Fruit fly (Drosophila melanogaster) whole organism, embryonic: Measurements from ENCODE around the gene CG16956.

Experiments used
- Aef1 ChIP-seq: fragments of 200-800 bp; sonication (Bioruptor generic); IDR thresholded peaks from 3 replicates; pipeline ENCODE4 v1.3.6; 2022; ENCODE audit warnings: missing biosample characterization, missing genetic modification characterization
- Antp ChIP-seq: fragments of 200-800 bp; sonication (Bioruptor generic); optimal IDR thresholded peaks from 3 replicates; lab custom pipeline; 2016; ENCODE audit warnings: missing biosample characterization, missing genetic modification characterization
- Atf-2 ChIP-seq: fragments of 200-800 bp; sonication (Bioruptor generic); optimal IDR thresholded peaks from 2 replicates; lab custom pipeline; 2016; ENCODE audit warnings: missing biosample characterization, missing genetic modification characterization
- CG11456 ChIP-seq: fragments of 200-800 bp; sonication (Bioruptor generic); IDR thresholded peaks from 3 replicates; pipeline ENCODE4 v1.3.6; 2022; ENCODE audit warnings: missing biosample characterization, missing genetic modification characterization
- CG13123 ChIP-seq: fragments of 200-800 bp; sonication (Bioruptor generic); optimal IDR thresholded peaks from 2 replicates; lab custom pipeline; 2016; ENCODE audit warnings: missing biosample characterization, missing genetic modification characterization
- CG14965 ChIP-seq: fragments of 200-800 bp; sonication (Bioruptor generic); optimal IDR thresholded peaks from 2 replicates; lab custom pipeline; 2016; ENCODE audit warnings: missing biosample characterization, missing genetic modification characterization, borderline replicate concordance
- CG1529 ChIP-seq: fragments of 200-800 bp; sonication (Bioruptor generic); optimal IDR thresholded peaks from 3 replicates; lab custom pipeline; 2018; ENCODE audit warnings: missing biosample characterization, missing genetic modification characterization
- CG1603 ChIP-seq: fragments of 200-800 bp; sonication (Bioruptor generic); optimal IDR thresholded peaks from 2 replicates; lab custom pipeline; 2019; ENCODE audit warnings: missing biosample characterization, mild to moderate bottlenecking, missing genetic modification characterization, moderate library complexity
- CG1647 ChIP-seq: fragments of 200-800 bp; sonication (Bioruptor generic); optimal IDR thresholded peaks from 3 replicates; lab custom pipeline; 2016; ENCODE audit warnings: missing biosample characterization, missing genetic modification characterization
- CG17359 ChIP-seq: fragments of 200-800 bp; sonication (Bioruptor generic); optimal IDR thresholded peaks from 3 replicates; lab custom pipeline; 2018; ENCODE audit warnings: missing biosample characterization, mild to moderate bottlenecking, missing genetic modification characterization, moderate library complexity
- CG2875 ChIP-seq: fragments of 200-800 bp; sonication (Bioruptor generic); optimal IDR thresholded peaks from 2 replicates; lab custom pipeline; 2017; ENCODE audit warnings: missing biosample characterization, mild to moderate bottlenecking, missing genetic modification characterization, missing genetic modification reagents
- CG3163 ChIP-seq: fragments of 200-800 bp; sonication (Bioruptor generic); optimal IDR thresholded peaks from 3 replicates; lab custom pipeline; 2016; ENCODE audit warnings: missing biosample characterization, missing genetic modification characterization
- CG32532 ChIP-seq: fragments of 200-800 bp; sonication (Bioruptor generic); IDR thresholded peaks from 2 replicates; pipeline ENCODE4 v1.3.6; 2022; ENCODE audit warnings: missing biosample characterization, missing genetic modification characterization
- CG34376 ChIP-seq: fragments of 200-800 bp; sonication (Bioruptor generic); optimal IDR thresholded peaks from 2 replicates; lab custom pipeline; 2018; ENCODE audit warnings: missing biosample characterization, mild to moderate bottlenecking, missing genetic modification characterization
- CG3847 ChIP-seq: fragments of 200-800 bp; sonication (Bioruptor generic); IDR thresholded peaks from 2 replicates; pipeline ENCODE4 v1.3.6; 2022; ENCODE audit warnings: missing biosample characterization, missing genetic modification characterization
- CG5180 ChIP-seq: fragments of 200-800 bp; sonication (Bioruptor generic); optimal IDR thresholded peaks from 3 replicates; lab custom pipeline; 2017; ENCODE audit warnings: missing biosample characterization, missing genetic modification characterization, mild to moderate bottlenecking, moderate library complexity, missing genetic modification reagents
- CG9609 ChIP-seq: fragments of 200-800 bp; sonication (Bioruptor generic); optimal IDR thresholded peaks from 3 replicates; lab custom pipeline; 2016; ENCODE audit warnings: missing biosample characterization, missing genetic modification characterization
- D19A ChIP-seq: fragments of 200-800 bp; optimal IDR thresholded peaks from 3 replicates; lab custom pipeline; 2019; ENCODE audit warnings: missing biosample characterization, mild to moderate bottlenecking, missing genetic modification characterization, moderate library complexity
- Ets97D ChIP-seq: fragments of 200-800 bp; sonication (Bioruptor generic); optimal IDR thresholded peaks from 3 replicates; lab custom pipeline; 2016; ENCODE audit warnings: missing biosample characterization, missing genetic modification characterization
- HHEX ChIP-seq: fragments of 200-800 bp; sonication (Bioruptor generic); optimal IDR thresholded peaks from 3 replicates; lab custom pipeline; 2017; ENCODE audit warnings: missing biosample characterization, mild to moderate bottlenecking, missing genetic modification characterization, missing genetic modification reagents
- Hey ChIP-seq: fragments of 200-800 bp; sonication (Bioruptor generic); optimal IDR thresholded peaks from 3 replicates; lab custom pipeline; 2018; ENCODE audit warnings: missing biosample characterization, mild to moderate bottlenecking, missing genetic modification characterization
- Lhr ChIP-seq: fragments of 200-800 bp; sonication (Bioruptor generic); optimal IDR thresholded peaks from 3 replicates; lab custom pipeline; 2017; ENCODE audit warnings: mild to moderate bottlenecking, missing biosample characterization, missing genetic modification reagents, missing genetic modification characterization
- Lpt ChIP-seq: fragments of >200 bp; optimal IDR thresholded peaks from 2 replicates; lab custom pipeline; 2018; ENCODE audit warnings: missing biosample characterization, missing genetic modification characterization
- MBD-R2 ChIP-seq: fragments of 200-800 bp; sonication (Bioruptor generic); IDR thresholded peaks from 2 replicates; pipeline ENCODE4 v1.3.6; 2022; ENCODE audit warnings: missing biosample characterization, missing genetic modification characterization
- Max ChIP-seq: fragments of 200-800 bp; sonication (Bioruptor generic); optimal IDR thresholded peaks from 2 replicates; lab custom pipeline; 2016; ENCODE audit warnings: missing biosample characterization, mild to moderate bottlenecking, missing genetic modification characterization
- Meics ChIP-seq: fragments of 200-800 bp; sonication (Bioruptor generic); optimal IDR thresholded peaks from 2 replicates; lab custom pipeline; 2017; ENCODE audit warnings: missing biosample characterization, mild to moderate bottlenecking, missing genetic modification characterization
- Ravus ChIP-seq: fragments of 200-800 bp; sonication (Bioruptor generic); IDR thresholded peaks from 2 replicates; pipeline ENCODE4 v1.3.6; 2022; ENCODE audit warnings: missing biosample characterization, missing genetic modification characterization
- Rx ChIP-seq: fragments of 200-800 bp; sonication (Bioruptor generic); IDR thresholded peaks from 2 replicates; pipeline ENCODE4 v1.3.6; 2022; ENCODE audit warnings: missing biosample characterization, missing genetic modification characterization
- Sox102F ChIP-seq: fragments of 200-800 bp; sonication (Bioruptor generic); optimal IDR thresholded peaks from 2 replicates; lab custom pipeline; 2018; ENCODE audit warnings: missing biosample characterization, mild to moderate bottlenecking, missing genetic modification characterization, moderate library complexity
- YL-1 ChIP-seq: fragments of 200-800 bp; sonication (Bioruptor generic); optimal IDR thresholded peaks from 3 replicates; lab custom pipeline; 2017; ENCODE audit warnings: missing biosample characterization, mild to moderate bottlenecking, missing genetic modification characterization
- ac ChIP-seq: fragments of 200-800 bp; sonication (Bioruptor generic); optimal IDR thresholded peaks from 3 replicates; lab custom pipeline; 2017; ENCODE audit warnings: missing biosample characterization, mild to moderate bottlenecking, missing genetic modification characterization
- al ChIP-seq: fragments of 200-800 bp; sonication (Bioruptor generic); IDR thresholded peaks from 2 replicates; pipeline ENCODE4 v1.3.6; 2022; ENCODE audit warnings: missing biosample characterization, missing genetic modification characterization
- ash1 ChIP-seq: fragments of 200-800 bp; sonication (Bioruptor generic); optimal IDR thresholded peaks from 2 replicates; lab custom pipeline; 2018; ENCODE audit warnings: missing biosample characterization, mild to moderate bottlenecking, missing genetic modification characterization
- az2 ChIP-seq: fragments of 200-800 bp; sonication (Bioruptor generic); optimal IDR thresholded peaks from 3 replicates; lab custom pipeline; 2016; ENCODE audit warnings: missing biosample characterization, missing genetic modification characterization
- bbx ChIP-seq: fragments of 200-800 bp; sonication (Bioruptor generic); IDR thresholded peaks from 2 replicates; pipeline ENCODE4 v1.3.6; 2022; ENCODE audit warnings: missing biosample characterization, missing genetic modification characterization; ENCODE audit not compliant: partially characterized antibody
- cad ChIP-seq: fragments of >200 bp; optimal IDR thresholded peaks from 2 replicates; lab custom pipeline; 2017; ENCODE audit warnings: missing biosample characterization, missing genetic modification characterization
- chn ChIP-seq: fragments of 200-800 bp; sonication (Bioruptor generic); optimal IDR thresholded peaks from 2 replicates; lab custom pipeline; 2016; ENCODE audit warnings: missing biosample characterization, missing genetic modification characterization
- ci ChIP-seq: fragments of 200-800 bp; sonication (Bioruptor generic); IDR thresholded peaks from 3 replicates; pipeline ENCODE4 v1.3.6; 2022; ENCODE audit warnings: missing biosample characterization, missing genetic modification characterization
- crp ChIP-seq, 2 experiments: fragments of 200-800 bp; sonication (Bioruptor generic); optimal IDR thresholded peaks; 2 replicates in 1 of 2; 3 replicates in 1 of 2; lab custom pipeline; 2017; ENCODE audit warnings: missing biosample characterization in 2 of 2, missing genetic modification characterization in 2 of 2, mild to moderate bottlenecking in 1 of 2, moderate library complexity in 1 of 2
- dm ChIP-seq: fragments of 200-800 bp; sonication (Bioruptor generic); optimal IDR thresholded peaks from 3 replicates; lab custom pipeline; 2016; ENCODE audit warnings: missing biosample characterization, missing genetic modification characterization
- dysf ChIP-seq: fragments of 200-800 bp; sonication (Bioruptor generic); IDR thresholded peaks from 3 replicates; pipeline ENCODE4 v1.3.6; 2022; ENCODE audit warnings: missing biosample characterization, missing genetic modification characterization
- en ChIP-seq: fragments of 200-800 bp; sonication (Bioruptor generic); optimal IDR thresholded peaks from 2 replicates; lab custom pipeline; 2016; ENCODE audit warnings: missing biosample characterization, missing genetic modification characterization
- eve ChIP-seq, 2 experiments: fragments of >200 bp; optimal IDR thresholded peaks; 2 replicates each; lab custom pipeline; 2017; ENCODE audit warnings: missing biosample characterization in 2 of 2, missing genetic modification characterization in 2 of 2
- fd64A ChIP-seq: fragments of 200-800 bp; sonication (Bioruptor generic); optimal IDR thresholded peaks from 3 replicates; lab custom pipeline; 2018; ENCODE audit warnings: missing biosample characterization, mild to moderate bottlenecking, missing genetic modification characterization
- fru ChIP-seq: fragments of >200 bp; optimal IDR thresholded peaks from 2 replicates; lab custom pipeline; 2017
- hth ChIP-seq: fragments of >200 bp; optimal IDR thresholded peaks from 2 replicates; lab custom pipeline; 2017; ENCODE audit warnings: inconsistent platforms
- nerfin-1 ChIP-seq: fragments of 200-800 bp; sonication (Bioruptor generic); optimal IDR thresholded peaks from 3 replicates; lab custom pipeline; 2019; ENCODE audit warnings: missing biosample characterization, mild to moderate bottlenecking, missing genetic modification characterization, moderate library complexity
- oc ChIP-seq: fragments of 200-800 bp; sonication (Bioruptor generic); optimal IDR thresholded peaks from 2 replicates; lab custom pipeline; 2018; ENCODE audit warnings: missing biosample characterization, mild to moderate bottlenecking, missing genetic modification characterization, moderate library complexity
- otp ChIP-seq: fragments of 200-800 bp; sonication (Bioruptor generic); IDR thresholded peaks from 3 replicates; pipeline ENCODE4, ENCODE4 v1.3.6; 2022; ENCODE audit warnings: missing biosample characterization, missing genetic modification characterization
- tna ChIP-seq: fragments of 200-800 bp; sonication (Bioruptor generic); IDR thresholded peaks from 2 replicates; pipeline ENCODE4 v1.3.6; 2022; ENCODE audit warnings: missing biosample characterization, missing genetic modification characterization; ENCODE audit not compliant: partially characterized antibody
- vfl ChIP-seq: fragments of 200-800 bp; sonication (Bioruptor generic); optimal IDR thresholded peaks from 2 replicates; lab custom pipeline; 2016; ENCODE audit warnings: missing biosample characterization, missing genetic modification characterization
- zf30C ChIP-seq: fragments of 200-800 bp; sonication (Bioruptor generic); optimal IDR thresholded peaks from 3 replicates; lab custom pipeline; 2018; ENCODE audit warnings: missing biosample characterization, mild to moderate bottlenecking, missing genetic modification characterization

The CG16956 gene

dm6 chr2L:13368940-13369339, 45.4 kb downstream of the CG16956 start, which contains the start of gene CG31855 (continued):
- TF ChIP-seq CG17359 (tag; lab: Kevin White, UChicago) (peak; percentile 86), zf30C (GFP tag; lab: Kevin White, UChicago) (no peak), CG32532 (GFP tag; lab: Robert Waterston, UW) (peak; percentile 90), CG1529 (GFP tag; lab: Kevin White, UChicago) (peak; percentile 56), Aef1 (GFP tag; lab: Robert Waterston, UW) (peak; percentile 89), Ravus (GFP tag; lab: Robert Waterston, UW) (peak; percentile 9; the same call in 1 of the 2 replicates), fru (no peak), CG9609 (peak; percentile 69), CG34376 (GFP tag; lab: Kevin White, UChicago) (peak; percentile 90), CG3847 (GFP tag; lab: Robert Waterston, UW) (peak; percentile 91), hth (lab: Kevin White, UChicago) (no peak), otp (GFP tag; lab: Robert Waterston, UW) (peak; percentile 53; the same call in 1 of the 3 replicates), CG1603 (tag; lab: Kevin White, UChicago) (peak; percentile 68), Max (GFP tag; lab: Kevin White, UChicago) (peak; percentile 81), ac (GFP tag; lab: Kevin White, UChicago) (no peak), cad (GFP tag; lab: Kevin White, UChicago) (no peak), YL-1 (peak; percentile 79), Hey (tag; lab: Kevin White, UChicago) (peak; percentile 28), al (GFP tag; lab: Robert Waterston, UW) (peak; percentile 61), Antp (peak; percentile 79), Sox102F (GFP tag; lab: Kevin White, UChicago) (peak; percentile 71), oc (tag; lab: Kevin White, UChicago) (no peak), en (peak; percentile 23), crp (GFP tag; optimal IDR thresholded peaks at IDR 0.05; lab: Kevin White, UChicago) (peak in 1 of 2 experiments; percentile 42), Meics (GFP tag; lab: Kevin White, UChicago) (peak; percentile 83), fd64A (GFP tag; lab: Kevin White, UChicago) (no peak), Lhr (GFP tag; lab: Kevin White, UChicago) (peak; percentile 12), chn (GFP tag; lab: Kevin White, UChicago) (peak; percentile 87), eve (GFP tag; optimal IDR thresholded peaks at IDR 0.05; lab: Kevin White, UChicago) (no peak), ci (GFP tag; lab: Robert Waterston, UW) (peak; percentile 84), Rx (GFP tag; lab: Robert Waterston, UW) (0 out of 2 replicates have a peak, but pooled peaks have one; percentile 9), CG1647 (GFP tag; lab: Kevin White, UChicago) (peak; percentile 81), CG3163 (GFP tag; lab: Kevin White, UChicago) (peak; percentile 19), CG11456 (peak; percentile 90), dm (GFP tag; lab: Kevin White, UChicago) (peak; percentile 59), dysf (peak; percentile 83), CG2875 (GFP tag; lab: Kevin White, UChicago) (peak; percentile 47), Lpt (GFP tag; lab: Kevin White, UChicago) (no peak), MBD-R2 (GFP tag; lab: Robert Waterston, UW) (peak; percentile 93), ash1 (GFP tag; lab: Kevin White, UChicago) (no peak), tna (GFP tag; lab: Robert Waterston, UW) (no peak), HHEX (GFP tag; lab: Kevin White, UChicago) (peak; percentile 77), nerfin-1 (tag; lab: Kevin White, UChicago) (peak; percentile 63), CG14965 (GFP tag; lab: Kevin White, UChicago) (no peak), bbx (GFP tag; lab: Robert Waterston, UW) (no peak), az2 (peak; percentile 87), Ets97D (GFP tag; lab: Kevin White, UChicago) (peak; percentile 72), CG13123 (peak; percentile 82), vfl (GFP tag; lab: Kevin White, UChicago) (peak; percentile 80), D19A (tag; lab: Kevin White, UChicago) (peak; percentile 56), Atf-2 (GFP tag; lab: Kevin White, UChicago) (peak; percentile 54), CG5180 (GFP tag; lab: Kevin White, UChicago) (peak; percentile 35)
